Worm (Caenorhabditis elegans) whole organism, mixed stage, embryonic: Measurements from ENCODE around the gene K12H6.6.

Experiments used
- blmp-1 ChIP-seq: fragments of 150-350 bp; optimal IDR thresholded peaks from 2 replicates; lab custom pipeline; 2014; ENCODE audit warnings: missing biosample characterization, missing genetic modification characterization
- ces-1 ChIP-seq: fragments of 150-350 bp; optimal IDR thresholded peaks from 2 replicates; lab custom pipeline; 2014; ENCODE audit warnings: missing biosample characterization, missing genetic modification reagents, missing genetic modification characterization
- elt-3 ChIP-seq: fragments of 150-350 bp; optimal IDR thresholded peaks from 2 replicates; lab custom pipeline; 2014; ENCODE audit warnings: missing biosample characterization, missing genetic modification characterization
- lin-13 ChIP-seq: fragments of 150-350 bp; optimal IDR thresholded peaks from 2 replicates; lab custom pipeline; 2014; ENCODE audit warnings: missing biosample characterization, missing genetic modification characterization
- nhr-12 ChIP-seq: fragments of 150-350 bp; optimal IDR thresholded peaks from 2 replicates; lab custom pipeline; 2014; ENCODE audit warnings: missing biosample characterization, missing genetic modification characterization
- sptf-1 ChIP-seq: sonication (generic microtip); optimal IDR thresholded peaks from 2 replicates; lab custom pipeline; 2017; ENCODE audit warnings: mild to moderate bottlenecking, missing genetic modification characterization, moderate library complexity, missing compliant biosample characterization
- tbx-8 ChIP-seq: fragments of 200-800 bp; sonication (Bioruptor generic); optimal IDR thresholded peaks from 2 replicates; lab custom pipeline; 2018; ENCODE audit warnings: mild to moderate bottlenecking, missing genetic modification characterization, moderate library complexity, missing compliant biosample characterization
- unc-39 ChIP-seq: fragments of 150-350 bp; optimal IDR thresholded peaks from 2 replicates; lab custom pipeline; 2014; ENCODE audit warnings: missing biosample characterization, missing genetic modification characterization
- unc-62 ChIP-seq: fragments of 150-350 bp; optimal IDR thresholded peaks from 2 replicates; lab custom pipeline; 2014; ENCODE audit warnings: missing biosample characterization, missing genetic modification reagents, missing genetic modification characterization
- ztf-11 ChIP-seq: fragments of 150-350 bp; optimal IDR thresholded peaks from 2 replicates; lab custom pipeline; 2014; ENCODE audit warnings: missing biosample characterization, missing genetic modification characterization

DNA sequence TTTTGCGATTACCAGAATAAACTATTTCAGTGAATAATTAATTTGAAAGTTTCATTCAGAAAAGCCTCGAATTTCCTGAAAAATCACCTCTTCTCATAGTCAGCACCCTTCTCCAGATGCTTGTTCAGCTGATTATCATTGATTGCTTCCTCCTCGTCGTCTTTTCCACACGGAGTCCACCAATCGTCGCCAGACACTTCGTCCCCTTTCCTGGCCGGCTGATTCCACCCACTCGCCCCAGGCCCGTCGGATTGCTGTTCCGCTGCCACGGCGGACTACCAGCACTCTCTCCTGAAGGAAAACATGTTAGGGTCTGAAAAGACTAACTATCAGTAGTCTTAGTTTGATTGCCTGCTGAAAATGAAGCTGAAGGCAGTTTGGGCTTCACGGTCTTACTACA, 50.2 kb downstream of the K12H6.6 start:
- TF ChIP-seq unc-39 (no peak), ces-1 (GFP tag; lab: Kevin White, UChicago) (no peak), elt-3 (no peak), nhr-12 (tag; lab: Kevin White, UChicago) (no peak), sptf-1 (tag; lab: Kevin White, UChicago) (no peak), unc-62 (GFP tag; lab: Kevin White, UChicago) (no peak), tbx-8 (GFP tag; lab: Kevin White, UChicago) (no peak), blmp-1 (tag; lab: Kevin White, UChicago) (no peak), ztf-11 (tag; lab: Kevin White, UChicago) (no peak), lin-13 (no peak)
